Worm (Caenorhabditis elegans): ENCODE data around the gene clec-213.

DNA sequence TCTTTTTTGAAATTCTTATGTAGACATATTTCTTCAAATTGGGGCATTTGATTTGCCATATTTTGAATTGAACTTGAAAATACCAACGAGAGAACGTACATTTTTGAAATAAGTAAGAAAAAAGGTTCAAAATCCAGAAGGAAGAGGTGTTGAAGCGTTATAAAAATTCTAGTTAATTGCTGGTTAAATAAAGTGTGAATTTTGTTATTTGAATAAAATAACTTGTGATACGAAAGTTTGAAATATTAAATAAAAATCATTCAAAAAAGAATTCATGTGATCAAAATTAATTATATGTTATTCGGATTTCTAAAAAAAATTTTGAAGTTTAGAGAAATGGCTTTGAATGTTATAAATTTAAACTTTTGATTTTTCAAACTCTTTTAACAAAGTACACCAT, 4.8 kb upstream of the clec-213 start, which contains the start of gene C50E3.9:
- TF ChIP-seq ceh-13 (GFP tag; optimal IDR thresholded peaks at IDR 0.05) (no peak), scrt-1 (GFP tag; IDR thresholded peaks at IDR 0.05) (no peak), ama-1 (optimal IDR thresholded peaks at IDR 0.05) (no peak), F13C5.2 (tag; optimal IDR thresholded peaks at IDR 0.05) (no peak), tbx-37 (GFP tag; conservative IDR thresholded peaks at IDR 0.05) (no peak), aly-1 (tag; optimal IDR thresholded peaks at IDR 0.05) (no peak), tbx-11 (GFP tag; IDR thresholded peaks at IDR 0.05) (no peak), flt-1 (GFP tag; IDR thresholded peaks at IDR 0.05) (no peak)

Data from whole organism, early embryonic.